Worm (Caenorhabditis elegans): ENCODE results near the gene rabr-3.

ce11 chrV:16180350-16180749 lies 15.1 kb upstream of the rabr-3 start, which contains the start of gene str-106:
- no peak for TF ChIP-seq nfya-1 (tag; optimal IDR thresholded peaks at IDR 0.05; ENCODE audit: insufficient read depth)
- no peak for TF ChIP-seq nhr-12 (tag; optimal IDR thresholded peaks at IDR 0.05)
- no peak for TF ChIP-seq nhr-237 (tag; optimal IDR thresholded peaks at IDR 0.05)
- no peak for TF ChIP-seq unc-39 (tag; optimal IDR thresholded peaks at IDR 0.05)
- no peak for TF ChIP-seq fkh-10 (GFP tag; optimal IDR thresholded peaks at IDR 0.05)
- TF ChIP-seq elt-3 (tag; optimal IDR thresholded peaks at IDR 0.05): no peak
- TF ChIP-seq ztf-4 (tag; optimal IDR thresholded peaks at IDR 0.05): no peak
- TF ChIP-seq lin-15B (tag; optimal IDR thresholded peaks at IDR 0.05): no peak
- no peak for TF ChIP-seq skn-1 (tag; optimal IDR thresholded peaks at IDR 0.05)
- no peak for TF ChIP-seq aly-2 (tag; optimal IDR thresholded peaks at IDR 0.05)

Measured in whole organism, L3 larva.